ENCODE assay signal across 4 fruit fly cellular contexts in the genomic region with DNA sequence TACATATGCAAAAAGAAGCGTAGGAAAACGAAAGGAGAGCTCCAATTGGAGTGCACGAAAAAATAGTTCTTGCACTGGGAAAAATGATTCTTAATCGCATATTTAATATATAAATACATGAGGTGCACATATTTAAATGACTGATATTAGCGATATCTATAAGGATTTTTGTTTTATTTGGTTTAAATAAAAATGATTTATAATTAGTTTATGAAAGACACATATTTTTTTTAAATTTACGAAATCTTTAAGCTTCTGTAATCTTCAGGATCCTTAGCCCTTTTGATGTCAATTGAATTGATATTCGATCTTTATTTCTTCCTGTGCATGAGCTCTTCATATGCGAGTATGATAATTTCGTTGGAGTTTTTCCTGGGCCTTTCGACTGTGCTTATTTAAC.
A peak's percentile ranks its signal among the peaks of the same experiment; 100 is the strongest.
TF ChIP-seq lines count a peak whose summit lies in the region.

No protein-coding gene starts in this region.

- TF ChIP-seq CTCF in whole organism, embryonic (GFP tag; optimal IDR thresholded peaks at IDR 0.05; lab: Kevin White, UChicago) = no peak

TF ChIP-seq in whole organism, adult, 20 proteins besides CTCF, POLR2A, EP300 and RAD21:
- peak; percentile 11 for TF ChIP-seq kay (GFP tag; lab: Kevin White, UChicago; ENCODE audit: borderline replicate concordance)
- TF ChIP-seq tj (GFP tag; optimal IDR thresholded peaks at IDR 0.05; lab: Kevin White, UChicago) = no peak

TF ChIP-seq in whole organism, embryonic, 481 proteins besides CTCF, POLR2A, EP300 and RAD21:
- TF ChIP-seq dmrt11E (tag; optimal IDR thresholded peaks at IDR 0.05; lab: Kevin White, UChicago) = peak; percentile 7
- peak; percentile 20 for TF ChIP-seq phol (tag; optimal IDR thresholded peaks at IDR 0.05; lab: Kevin White, UChicago)
- TF ChIP-seq CG17361 (GFP tag; IDR thresholded peaks at IDR 0.05; lab: Robert Waterston, UW) = 0 out of 3 replicates have a peak, but pooled peaks have one; percentile 12
- TF ChIP-seq CG17912 (GFP tag; optimal IDR thresholded peaks at IDR 0.05; lab: Kevin White, UChicago) = no peak
- TF ChIP-seq insv (GFP tag; optimal IDR thresholded peaks at IDR 0.05; lab: Kevin White, UChicago) = no peak
TF ChIP-seq in whole organism, embryonic: peak in this region for 3.

TF ChIP-seq in whole organism, prepupa, 60 proteins besides CTCF, POLR2A, EP300 and RAD21:
- TF ChIP-seq lz (GFP tag; optimal IDR thresholded peaks at IDR 0.05; lab: Kevin White, UChicago) (no peak), Blimp-1 (GFP tag; optimal IDR thresholded peaks at IDR 0.05; lab: Kevin White, UChicago) (no peak), Smox (GFP tag; optimal IDR thresholded peaks at IDR 0.05; lab: Kevin White, UChicago) (no peak), eg (GFP tag; IDR thresholded peaks at IDR 0.05; lab: Robert Waterston, UW) (no peak), CG32006 (GFP tag; optimal IDR thresholded peaks at IDR 0.05; lab: Kevin White, UChicago) (peak; percentile 50), Sox102F (GFP tag; optimal IDR thresholded peaks at IDR 0.05; lab: Kevin White, UChicago) (no peak), CG7368 (GFP tag; optimal IDR thresholded peaks at IDR 0.05; lab: Kevin White, UChicago) (no peak), CG6276 (GFP tag; optimal IDR thresholded peaks at IDR 0.05; lab: Kevin White, UChicago) (no peak), achi (GFP tag; optimal IDR thresholded peaks at IDR 0.05; lab: Kevin White, UChicago) (peak; percentile 7), Eip75B (GFP tag; optimal IDR thresholded peaks at IDR 0.05; lab: Kevin White, UChicago) (peak; percentile 5), CG6163 (GFP tag; IDR thresholded peaks at IDR 0.05; lab: Robert Waterston, UW) (no peak), Ets96B (tag; optimal IDR thresholded peaks at IDR 0.05; lab: Kevin White, UChicago) (peak; percentile 49), salr (GFP tag; optimal IDR thresholded peaks at IDR 0.05; lab: Kevin White, UChicago) (peak in 1 of 2 experiments; percentile 43), topi (GFP tag; optimal IDR thresholded peaks at IDR 0.05; lab: Kevin White, UChicago) (no peak), Hr4 (GFP tag; optimal IDR thresholded peaks at IDR 0.05; lab: Kevin White, UChicago) (no peak), esn (GFP tag; optimal IDR thresholded peaks at IDR 0.05; lab: Kevin White, UChicago) (no peak), fd85E (GFP tag; optimal IDR thresholded peaks at IDR 0.05; lab: Kevin White, UChicago) (no peak), CG10669 (GFP tag; optimal IDR thresholded peaks at IDR 0.05; lab: Kevin White, UChicago) (no peak), CG16779 (tag; optimal IDR thresholded peaks at IDR 0.05; lab: Kevin White, UChicago) (no peak), CG11902 (GFP tag; optimal IDR thresholded peaks at IDR 0.05; lab: Kevin White, UChicago) (no peak), OdsH (GFP tag; optimal IDR thresholded peaks at IDR 0.05; lab: Kevin White, UChicago) (peak; percentile 19), spab (GFP tag; optimal IDR thresholded peaks at IDR 0.05; lab: Kevin White, UChicago) (peak; percentile 64), CG3032 (tag; optimal IDR thresholded peaks at IDR 0.05; lab: Kevin White, UChicago) (peak; percentile 42), Eip78C (GFP tag; lab: Kevin White, UChicago) (peak; percentile 69), svp (GFP tag; lab: Kevin White, UChicago) (peak; percentile 11), CG8319 (GFP tag; optimal IDR thresholded peaks at IDR 0.05; lab: Kevin White, UChicago) (peak; percentile 14), CG34406 (GFP tag; optimal IDR thresholded peaks at IDR 0.05; lab: Kevin White, UChicago) (peak; percentile 9), CG10631 (GFP tag; optimal IDR thresholded peaks at IDR 0.05; lab: Kevin White, UChicago) (peak; percentile 30)

TF ChIP-seq in whole organism, pupa, 21 proteins besides CTCF, POLR2A, EP300 and RAD21:
- TF ChIP-seq CG14655 (GFP tag; optimal IDR thresholded peaks at IDR 0.05; lab: Kevin White, UChicago) (peak; percentile 79), D1 (tag; optimal IDR thresholded peaks at IDR 0.05; lab: Kevin White, UChicago) (peak; percentile 51), CG4496 (GFP tag; IDR thresholded peaks at IDR 0.05; lab: Robert Waterston, UW) (no peak), EcR (GFP tag; optimal IDR thresholded peaks at IDR 0.05; lab: Kevin White, UChicago) (no peak), Ets98B (GFP tag; IDR thresholded peaks at IDR 0.05; lab: Robert Waterston, UW) (no peak), CG12605 (GFP tag; IDR thresholded peaks at IDR 0.05; lab: Robert Waterston, UW) (no peak), CG17806 (tag; optimal IDR thresholded peaks at IDR 0.05; lab: Kevin White, UChicago) (peak; percentile 24), CG15710 (tag; optimal IDR thresholded peaks at IDR 0.05; lab: Kevin White, UChicago) (peak; percentile 27), CG10348 (GFP tag; IDR thresholded peaks at IDR 0.05; lab: Robert Waterston, UW) (no peak), Pif1B (GFP tag; optimal IDR thresholded peaks at IDR 0.05; lab: Kevin White, UChicago) (peak; percentile 36), CG32121 (GFP tag; IDR thresholded peaks at IDR 0.05; lab: Robert Waterston, UW) (no peak), CG13204 (GFP tag; optimal IDR thresholded peaks at IDR 0.05; lab: Kevin White, UChicago) (no peak), Snoo (tag; optimal IDR thresholded peaks at IDR 0.05; lab: Kevin White, UChicago) (no peak), CG8159 (tag; optimal IDR thresholded peaks at IDR 0.05; lab: Kevin White, UChicago) (peak; percentile 14), CG9948 (tag; optimal IDR thresholded peaks at IDR 0.05; lab: Kevin White, UChicago) (peak; percentile 76), Pif1A (GFP tag; optimal IDR thresholded peaks at IDR 0.05; lab: Kevin White, UChicago) (peak; percentile 48), CG8301 (tag; optimal IDR thresholded peaks at IDR 0.05; lab: Kevin White, UChicago) (peak; percentile 67)
